Fruit fly (Drosophila melanogaster) whole organism, pupa: ENCODE data around the gene Dpm1.

Source experiments
- CG10348 ChIP-seq: fragments of 200-800 bp; sonication (Bioruptor generic); IDR thresholded peaks from 2 replicates; pipeline ENCODE4 v1.3.6; 2022; ENCODE audit warnings: missing biosample characterization, missing genetic modification characterization
- CG12605 ChIP-seq: fragments of 200-800 bp; sonication (Bioruptor generic); IDR thresholded peaks from 2 replicates; pipeline ENCODE4 v1.3.6; 2022; ENCODE audit warnings: missing biosample characterization, missing genetic modification characterization
- CG13204 ChIP-seq: fragments of 200-800 bp; sonication (Bioruptor generic); optimal IDR thresholded peaks from 2 replicates; lab custom pipeline; 2018; ENCODE audit warnings: missing biosample characterization, mild to moderate bottlenecking, missing genetic modification characterization, moderate library complexity
- CG14655 ChIP-seq: fragments of 200-800 bp; sonication (Bioruptor generic); optimal IDR thresholded peaks from 3 replicates; lab custom pipeline; 2017; ENCODE audit warnings: mild to moderate bottlenecking, missing biosample characterization, missing genetic modification reagents, missing genetic modification characterization
- CG15710 ChIP-seq: fragments of 200-800 bp; sonication (Bioruptor generic); optimal IDR thresholded peaks from 2 replicates; lab custom pipeline; 2018; ENCODE audit warnings: missing biosample characterization, mild to moderate bottlenecking, missing genetic modification characterization, moderate library complexity
- CG17806 ChIP-seq: fragments of 200-800 bp; sonication (Bioruptor generic); optimal IDR thresholded peaks from 2 replicates; lab custom pipeline; 2018; ENCODE audit warnings: missing biosample characterization, mild to moderate bottlenecking, missing genetic modification characterization, moderate library complexity
- CG32121 ChIP-seq: fragments of 200-800 bp; sonication (Bioruptor generic); IDR thresholded peaks from 2 replicates; pipeline ENCODE4 v1.3.6; 2022; ENCODE audit warnings: missing biosample characterization, missing genetic modification characterization
- CG34367 ChIP-seq: fragments of 200-800 bp; sonication (Bioruptor generic); optimal IDR thresholded peaks from 2 replicates; lab custom pipeline; 2018; ENCODE audit warnings: missing biosample characterization, mild to moderate bottlenecking, missing genetic modification characterization
- CG4496 ChIP-seq: fragments of 200-800 bp; sonication (Bioruptor generic); IDR thresholded peaks from 3 replicates; pipeline ENCODE4 v1.3.6; 2022; ENCODE audit warnings: missing biosample characterization, missing genetic modification characterization
- CG8159 ChIP-seq: fragments of 200-800 bp; sonication (Bioruptor generic); optimal IDR thresholded peaks from 3 replicates; lab custom pipeline; 2018; ENCODE audit warnings: missing biosample characterization, mild to moderate bottlenecking, missing genetic modification characterization, moderate library complexity
- CG8301 ChIP-seq: fragments of 200-800 bp; sonication (Bioruptor generic); optimal IDR thresholded peaks from 2 replicates; lab custom pipeline; 2018; ENCODE audit warnings: missing biosample characterization, mild to moderate bottlenecking, missing genetic modification characterization
- CG9948 ChIP-seq: fragments of 200-800 bp; sonication (Bioruptor generic); optimal IDR thresholded peaks from 2 replicates; lab custom pipeline; 2018; ENCODE audit warnings: missing biosample characterization, mild to moderate bottlenecking, missing genetic modification characterization, moderate library complexity
- D1 ChIP-seq: fragments of 200-800 bp; sonication (Bioruptor generic); optimal IDR thresholded peaks from 2 replicates; lab custom pipeline; 2018; ENCODE audit warnings: missing biosample characterization, mild to moderate bottlenecking, missing genetic modification characterization, moderate library complexity
- EcR ChIP-seq: fragments of 200-800 bp; sonication (Bioruptor generic); optimal IDR thresholded peaks from 3 replicates; lab custom pipeline; 2019; ENCODE audit warnings: missing biosample characterization, missing genetic modification characterization, mild to moderate bottlenecking, moderate library complexity, missing genetic modification reagents
- Ets98B ChIP-seq: fragments of 200-800 bp; sonication (Bioruptor generic); IDR thresholded peaks from 2 replicates; pipeline ENCODE4 v1.3.6; 2022; ENCODE audit warnings: missing biosample characterization, missing genetic modification characterization
- Pif1A ChIP-seq: fragments of 200-800 bp; sonication (Bioruptor generic); optimal IDR thresholded peaks from 3 replicates; lab custom pipeline; 2016; ENCODE audit warnings: missing biosample characterization, missing genetic modification characterization
- Pif1B ChIP-seq: fragments of 200-800 bp; sonication (Bioruptor generic); optimal IDR thresholded peaks from 3 replicates; lab custom pipeline; 2016; ENCODE audit warnings: missing biosample characterization, missing genetic modification characterization
- Snoo ChIP-seq: fragments of 200-800 bp; sonication (Bioruptor generic); optimal IDR thresholded peaks from 3 replicates; lab custom pipeline; 2017; ENCODE audit warnings: missing biosample characterization, mild to moderate bottlenecking, missing genetic modification characterization, inconsistent platforms
- fd96Ca ChIP-seq: fragments of 200-800 bp; sonication (Bioruptor generic); IDR thresholded peaks from 3 replicates; pipeline ENCODE4 v1.3.6; 2022; ENCODE audit warnings: missing biosample characterization, missing genetic modification characterization
- gl ChIP-seq: fragments of 200-800 bp; sonication (Bioruptor generic); optimal IDR thresholded peaks from 2 replicates; lab custom pipeline; 2018; ENCODE audit warnings: missing biosample characterization, mild to moderate bottlenecking, missing genetic modification characterization
- rn ChIP-seq: fragments of 200-800 bp; sonication (Bioruptor generic); IDR thresholded peaks from 2 replicates; pipeline ENCODE4 v1.3.6; 2022; ENCODE audit warnings: missing biosample characterization, missing genetic modification characterization

The Dpm1 gene

DNA sequence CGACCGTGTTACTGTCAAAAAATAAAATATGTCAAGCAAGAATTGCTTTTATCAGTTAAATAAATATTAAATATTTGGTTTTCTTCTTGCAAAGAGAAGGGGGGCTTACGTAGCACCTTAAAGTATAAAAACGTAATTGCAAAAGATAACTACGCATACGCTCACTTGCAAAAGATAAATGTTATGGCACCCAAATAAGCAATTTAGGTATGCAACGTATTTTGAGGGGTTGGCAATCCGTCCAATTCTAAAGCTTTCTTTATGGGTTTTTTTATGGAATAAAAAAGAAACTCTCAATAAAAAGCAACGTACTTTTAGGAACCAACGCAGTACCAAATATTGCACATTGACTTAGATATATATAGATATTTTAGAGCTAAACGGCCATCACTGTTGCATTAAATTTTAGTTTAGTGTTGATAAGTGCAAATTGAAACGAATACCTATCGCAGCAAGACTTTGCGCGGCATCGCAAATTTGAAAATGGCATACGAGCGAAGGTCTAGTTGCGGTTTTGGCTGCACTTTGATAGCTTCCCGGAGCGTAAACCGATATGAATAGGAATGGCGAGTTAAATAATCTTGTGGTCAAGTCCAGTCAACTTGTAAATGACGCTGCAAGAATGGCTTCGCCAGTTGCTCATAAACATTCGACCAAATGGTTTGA is 39.2 kb upstream of the Dpm1 start, which contains the start of gene CG13077:
Gene CG13077 (plus strand): TSS at position 631 of the 666 bp plus-strand sequence.
- TF ChIP-seq Ets98B (GFP tag; lab: Robert Waterston, UW) (no peak), gl (tag; lab: Kevin White, UChicago) (peak; percentile 63)

DNA sequence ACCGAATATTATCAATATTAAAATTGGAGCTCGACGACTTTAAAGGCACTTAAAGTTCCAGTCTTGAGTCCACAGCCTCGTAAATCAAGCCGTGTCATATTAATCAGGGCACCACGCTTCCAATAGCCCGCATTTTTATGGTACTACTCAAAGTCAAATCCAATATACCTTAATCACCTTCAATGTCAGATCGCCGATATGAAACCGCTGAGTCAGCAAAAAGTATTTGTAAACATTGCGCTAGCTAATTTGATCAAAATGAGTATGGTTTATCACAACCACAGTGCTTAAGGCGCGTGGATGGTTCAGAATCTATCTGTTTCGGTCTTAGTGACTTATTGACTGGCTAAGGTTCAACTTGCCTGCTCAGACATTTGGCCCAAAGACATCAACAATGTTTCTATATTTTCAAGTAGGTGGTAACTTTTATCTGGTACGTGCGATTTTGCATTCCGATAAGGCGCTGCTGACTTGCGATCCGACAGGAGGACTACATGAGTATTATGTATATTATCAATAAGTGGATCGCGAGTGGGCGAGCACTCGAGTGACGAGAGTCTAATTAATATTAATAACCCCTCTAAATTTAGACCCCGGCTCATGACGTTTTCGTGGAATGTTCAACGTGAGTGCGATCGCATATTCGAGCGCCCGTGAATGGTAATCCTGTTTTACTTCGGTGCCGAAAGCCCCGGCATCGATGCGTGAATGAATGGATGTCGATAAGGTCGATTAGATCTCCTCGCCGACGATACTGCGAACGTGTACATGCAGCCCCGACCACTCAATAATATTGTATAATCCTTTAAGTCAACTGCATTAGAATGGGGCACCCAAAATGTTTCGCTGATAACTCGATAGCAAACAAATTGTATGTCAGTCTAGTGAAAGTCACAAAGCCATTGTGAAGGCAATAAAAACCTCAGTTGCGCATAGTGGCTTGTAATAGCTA is 37.1 kb upstream of the Dpm1 start, which contains the start of gene CG13078:
Gene CG13078 (plus strand): TSS at position 902 of the 952 bp plus-strand sequence.
- no peak for TF ChIP-seq rn (GFP tag; lab: Robert Waterston, UW)
- TF ChIP-seq CG4496 (GFP tag; lab: Robert Waterston, UW) = no peak
- TF ChIP-seq fd96Ca (GFP tag; lab: Robert Waterston, UW) = no peak
- TF ChIP-seq CG14655 = no peak
- TF ChIP-seq Snoo (tag; lab: Kevin White, UChicago) = no peak

DNA sequence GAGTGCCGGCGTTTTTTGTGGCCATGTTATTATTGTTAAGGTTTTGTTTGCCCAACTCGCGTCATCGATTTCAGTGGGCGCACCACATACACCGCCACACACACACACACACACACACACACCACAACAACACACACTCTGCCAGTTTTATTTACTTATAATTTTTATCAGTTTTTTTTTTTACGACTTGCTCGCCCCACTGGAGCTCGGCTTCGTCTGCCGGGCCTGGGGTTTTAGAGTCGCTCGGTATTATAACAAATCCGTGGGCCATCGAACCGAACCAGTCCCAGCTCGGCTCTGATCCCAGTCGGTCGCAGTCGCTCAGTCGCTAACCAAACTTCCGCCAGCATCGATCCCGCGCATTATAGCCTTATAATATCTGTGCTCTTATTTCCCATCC is 23.2 kb upstream of the Dpm1 start:
- TF ChIP-seq CG15710 (tag; lab: Kevin White, UChicago) (no peak), CG14655 (no peak), CG17806 (no peak), CG34367 (tag; lab: Kevin White, UChicago) (peak; percentile 28), Snoo (tag; lab: Kevin White, UChicago) (peak; percentile 50), EcR (GFP tag; lab: Kevin White, UChicago) (peak; percentile 94), gl (tag; lab: Kevin White, UChicago) (peak; percentile 65), rn (GFP tag; lab: Robert Waterston, UW) (no peak), CG4496 (GFP tag; lab: Robert Waterston, UW) (peak; percentile 89), CG32121 (no peak), CG8159 (tag; lab: Kevin White, UChicago) (no peak), CG12605 (no peak; the same call in 1 of the 2 replicates), Pif1B (GFP tag; lab: Kevin White, UChicago) (peak; percentile 53), Pif1A (GFP tag; lab: Kevin White, UChicago) (no peak), CG13204 (no peak), CG9948 (tag; lab: Kevin White, UChicago) (no peak), CG10348 (GFP tag; lab: Robert Waterston, UW) (no peak), CG8301 (tag; lab: Kevin White, UChicago) (no peak), Ets98B (GFP tag; lab: Robert Waterston, UW) (no peak), D1 (tag; lab: Kevin White, UChicago) (no peak), fd96Ca (GFP tag; lab: Robert Waterston, UW) (no peak)

DNA sequence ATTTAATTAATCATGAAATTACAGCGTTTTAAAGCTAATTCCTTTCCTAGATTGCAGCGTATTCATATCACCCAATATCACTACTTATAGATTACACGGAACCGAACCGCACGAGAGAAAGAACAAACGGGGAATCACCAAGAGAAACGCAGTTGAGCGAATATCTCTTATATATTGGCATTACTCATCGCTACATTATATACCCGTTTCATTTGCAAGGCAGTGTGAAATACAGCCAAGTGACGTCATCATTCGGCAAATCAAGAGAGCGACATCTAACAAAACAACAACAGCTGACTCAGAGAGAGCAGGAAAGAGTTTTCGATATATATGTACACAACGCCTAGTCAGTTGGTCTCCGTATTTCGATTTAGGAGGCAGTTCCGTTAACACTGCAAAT is 22.0 kb upstream of the Dpm1 start, which contains the start of gene Tep4:
Gene Tep4 (plus strand): TSS at position 350 of the 400 bp plus-strand sequence.
- TF ChIP-seq CG34367 (tag; lab: Kevin White, UChicago) = no peak
- TF ChIP-seq EcR (GFP tag; lab: Kevin White, UChicago) = peak; percentile 31
- TF ChIP-seq CG12605 = 0 out of 2 replicates have a peak, but pooled peaks have one; percentile 7
- TF ChIP-seq, all 21 proteins: peak for 2

DNA sequence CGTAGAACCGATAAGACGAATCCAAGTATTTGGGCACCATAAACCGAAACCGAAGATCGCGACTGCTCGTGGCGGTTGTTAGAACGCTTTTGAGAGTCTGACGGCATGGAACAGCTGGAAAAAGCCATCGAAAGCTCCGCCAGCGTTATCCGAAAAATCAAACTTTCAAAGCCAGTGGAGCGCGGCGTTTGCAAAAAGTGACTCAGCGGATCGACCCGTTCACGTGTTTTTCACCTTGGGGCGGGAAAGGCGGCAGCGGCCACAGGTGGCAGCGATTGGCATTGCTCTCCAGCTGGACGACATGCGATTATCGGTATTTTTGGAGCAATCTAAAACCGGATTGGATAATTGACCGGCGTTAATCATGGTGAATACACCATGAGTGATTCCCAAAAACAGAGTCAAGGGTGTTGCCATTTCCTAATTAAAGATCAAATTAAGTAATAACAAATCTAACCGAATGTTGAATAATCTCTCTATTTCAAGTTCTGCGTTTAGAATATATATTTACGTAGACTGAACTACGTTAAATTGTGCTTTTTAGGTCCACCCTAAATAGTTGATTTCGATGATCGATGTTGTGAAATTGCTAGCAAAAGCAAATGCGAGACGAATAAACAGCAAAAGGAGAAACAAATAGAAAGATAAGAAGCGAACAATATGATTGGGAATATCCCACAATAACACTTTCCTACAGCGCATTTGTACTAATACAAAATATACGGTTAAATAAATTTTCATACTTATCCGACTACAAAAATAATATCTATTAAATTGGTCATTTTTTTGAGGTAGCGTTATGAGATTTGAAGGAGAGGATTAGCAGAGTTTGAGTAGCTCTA is 20.9 kb upstream of the Dpm1 start, which contains the start of gene CG10337:
Gene CG10337 (minus strand): TSS at position 91 of the 842 bp plus-strand sequence.
- TF ChIP-seq Pif1A (GFP tag; lab: Kevin White, UChicago) (no peak), D1 (tag; lab: Kevin White, UChicago) (no peak), CG13204 (no peak), CG15710 (tag; lab: Kevin White, UChicago) (no peak), Ets98B (GFP tag; lab: Robert Waterston, UW) (0 out of 2 replicates have a peak, but pooled peaks have one; percentile 12), Snoo (tag; lab: Kevin White, UChicago) (no peak), fd96Ca (GFP tag; lab: Robert Waterston, UW) (no peak), CG14655 (no peak), CG34367 (tag; lab: Kevin White, UChicago) (no peak), CG9948 (tag; lab: Kevin White, UChicago) (no peak), Pif1B (GFP tag; lab: Kevin White, UChicago) (peak; percentile 34), CG8159 (tag; lab: Kevin White, UChicago) (peak; percentile 83)
